Worm (Caenorhabditis elegans) whole organism, L1 larva: ENCODE data around the gene C07E3.10.

Experiments used
- C16A3.4 ChIP-seq: fragments of 150-350 bp; optimal IDR thresholded peaks from 2 replicates; lab custom pipeline; 2014; ENCODE audit warnings: missing biosample characterization, missing genetic modification characterization
- C34B4.2 ChIP-seq: sonication (generic microtip); optimal IDR thresholded peaks from 2 replicates; lab custom pipeline; 2017; ENCODE audit warnings: mild to moderate bottlenecking, missing genetic modification characterization, missing compliant biosample characterization
- aha-1 ChIP-seq: fragments of 150-350 bp; optimal IDR thresholded peaks from 2 replicates; lab custom pipeline; 2014; ENCODE audit warnings: missing biosample characterization, missing genetic modification characterization
- alr-1 ChIP-seq: fragments of 200-800 bp; sonication (Bioruptor generic); optimal IDR thresholded peaks from 2 replicates; lab custom pipeline; 2018; ENCODE audit warnings: borderline replicate concordance, mild to moderate bottlenecking, missing genetic modification characterization, missing compliant biosample characterization
- ama-1 ChIP-seq: fragments of 150-350 bp; optimal IDR thresholded peaks from 2 replicates; lab custom pipeline; 2014
- blmp-1 ChIP-seq: fragments of 150-350 bp; optimal IDR thresholded peaks from 2 replicates; lab custom pipeline; 2014; ENCODE audit warnings: missing biosample characterization, missing genetic modification characterization
- ceh-88 ChIP-seq: fragments of 200-800 bp; sonication (Bioruptor generic); IDR thresholded peaks from 2 replicates; pipeline ENCODE4 v1.3.6; 2022; ENCODE audit warnings: missing genetic modification characterization, missing compliant biosample characterization
- ceh-90 ChIP-seq: sonication (generic microtip); optimal IDR thresholded peaks from 2 replicates; lab custom pipeline; 2016; ENCODE audit warnings: missing genetic modification characterization, missing compliant biosample characterization
- dpl-1 ChIP-seq, 3 experiments: fragments of 150-350 bp in 2 of 3; sonication (generic microtip) in 1 of 3; optimal IDR thresholded peaks; 2 replicates each; lab custom pipeline; 2014 to 2017; ENCODE audit warnings: missing biosample characterization in 3 of 3, missing genetic modification characterization in 3 of 3, missing genetic modification reagents in 3 of 3
- efl-1 ChIP-seq, 4 experiments: fragments of 150-350 bp; optimal IDR thresholded peaks in 3 of 4; peaks in 1 of 4; 1 replicate in 1 of 4; 2 replicates in 3 of 4; lab custom pipeline; 2014; ENCODE audit warnings: missing biosample characterization in 2 of 4, missing genetic modification characterization in 2 of 4, missing genetic modification reagents in 2 of 4
- efl-3 ChIP-seq: fragments of 200-800 bp; sonication (Bioruptor generic); optimal IDR thresholded peaks from 2 replicates; lab custom pipeline; 2018; ENCODE audit warnings: mild to moderate bottlenecking, missing genetic modification characterization, missing compliant biosample characterization
- egl-27 ChIP-seq, 2 experiments: fragments of 150-350 bp in 1 of 2; sonication (generic microtip); optimal IDR thresholded peaks; 3 replicates each; lab custom pipeline; 2017 to 2018; ENCODE audit warnings: missing biosample characterization in 2 of 2, missing genetic modification characterization in 2 of 2, missing genetic modification reagents in 2 of 2
- elt-2 ChIP-seq: sonication (generic microtip); optimal IDR thresholded peaks from 2 replicates; lab custom pipeline; 2016; ENCODE audit warnings: missing genetic modification characterization, mild to moderate bottlenecking, inconsistent platforms, missing compliant biosample characterization, missing genetic modification reagents
- elt-3 ChIP-seq, 6 experiments: fragments of 150-350 bp in 1 of 6; sonication (generic microtip); optimal IDR thresholded peaks; 2 replicates each; lab custom pipeline; 2017 to 2018; ENCODE audit warnings: missing biosample characterization in 6 of 6, missing genetic modification characterization in 6 of 6, inconsistent platforms in 1 of 6
- ets-5 ChIP-seq: fragments of 200-800 bp; sonication (Bioruptor generic); IDR thresholded peaks from 2 replicates; pipeline ENCODE4 v1.3.6; 2022; ENCODE audit warnings: missing genetic modification characterization, missing compliant biosample characterization
- fkh-10 ChIP-seq: sonication (generic microtip); optimal IDR thresholded peaks from 2 replicates; lab custom pipeline; 2017; ENCODE audit warnings: missing biosample characterization, missing genetic modification reagents, missing genetic modification characterization
- fkh-4 ChIP-seq: sonication (generic microtip); optimal IDR thresholded peaks from 2 replicates; lab custom pipeline; 2016; ENCODE audit warnings: missing compliant biosample characterization, missing genetic modification characterization, borderline replicate concordance
- fkh-8 ChIP-seq: sonication (generic microtip); optimal IDR thresholded peaks from 2 replicates; lab custom pipeline; 2016; ENCODE audit warnings: mild to moderate bottlenecking, missing genetic modification characterization, missing compliant biosample characterization
- fos-1 ChIP-seq: fragments of 150-350 bp; optimal IDR thresholded peaks from 2 replicates; lab custom pipeline; 2014; ENCODE audit warnings: missing biosample characterization, missing genetic modification characterization
- grh-1 ChIP-seq: fragments of 200-800 bp; sonication (Bioruptor generic); IDR thresholded peaks from 2 replicates; pipeline ENCODE4 v1.3.6; 2022; ENCODE audit warnings: missing genetic modification reagents, missing genetic modification characterization, missing compliant biosample characterization
- hlh-17 ChIP-seq: fragments of 200-800 bp; sonication (Bioruptor generic); optimal IDR thresholded peaks from 2 replicates; lab custom pipeline; 2018; ENCODE audit warnings: missing genetic modification characterization, mild to moderate bottlenecking, missing compliant biosample characterization, moderate library complexity, borderline replicate concordance
- hlh-4 ChIP-seq: sonication (generic microtip); optimal IDR thresholded peaks from 2 replicates; lab custom pipeline; 2016; ENCODE audit warnings: mild to moderate bottlenecking, missing genetic modification characterization, missing compliant biosample characterization
- hpl-2 ChIP-seq: fragments of 150-350 bp; optimal IDR thresholded peaks from 2 replicates; lab custom pipeline; 2014; ENCODE audit warnings: missing biosample characterization, missing genetic modification reagents, missing genetic modification characterization
- irx-1 ChIP-seq: sonication (generic microtip); optimal IDR thresholded peaks from 2 replicates; lab custom pipeline; 2016; ENCODE audit warnings: missing genetic modification characterization, missing compliant biosample characterization
- isw-1 ChIP-seq: fragments of 200-800 bp; sonication (Bioruptor generic); IDR thresholded peaks from 2 replicates; pipeline ENCODE4 v1.3.6; 2022; ENCODE audit warnings: missing genetic modification characterization, missing compliant biosample characterization
- jun-1 ChIP-seq: fragments of 150-350 bp; optimal IDR thresholded peaks from 2 replicates; lab custom pipeline; 2014; ENCODE audit warnings: missing biosample characterization, missing genetic modification reagents, missing genetic modification characterization
- lin-15B ChIP-seq: fragments of 150-350 bp; sonication (generic microtip); optimal IDR thresholded peaks from 3 replicates; lab custom pipeline; 2014; ENCODE audit warnings: missing biosample characterization, missing genetic modification characterization
- lin-35 ChIP-seq, 2 experiments: fragments of 150-350 bp; optimal IDR thresholded peaks; 2 replicates each; lab custom pipeline; 2014; ENCODE audit warnings: missing biosample characterization in 2 of 2, missing genetic modification characterization in 2 of 2, missing genetic modification reagents in 2 of 2
- lin-39 ChIP-seq: fragments of 150-350 bp; optimal IDR thresholded peaks from 2 replicates; lab custom pipeline; 2014; ENCODE audit warnings: missing biosample characterization, missing genetic modification reagents, missing genetic modification characterization
- lir-3 ChIP-seq: sonication (generic microtip); optimal IDR thresholded peaks from 2 replicates; lab custom pipeline; 2016; ENCODE audit warnings: mild to moderate bottlenecking, missing genetic modification characterization, moderate library complexity, missing compliant biosample characterization; ENCODE audit not compliant: poor library complexity
- mab-9 ChIP-seq: fragments of 200-800 bp; sonication (Bioruptor generic); IDR thresholded peaks from 2 replicates; pipeline ENCODE4 v1.3.6; 2022; ENCODE audit warnings: missing genetic modification reagents, missing genetic modification characterization, missing compliant biosample characterization
- mdl-1 ChIP-seq, 2 experiments: fragments of 150-350 bp; optimal IDR thresholded peaks; 2 replicates each; lab custom pipeline; 2014 to 2017; ENCODE audit warnings: missing biosample characterization in 2 of 2, missing genetic modification characterization in 2 of 2, inconsistent platforms in 1 of 2
- nhr-11 ChIP-seq: fragments of 150-350 bp; optimal IDR thresholded peaks from 2 replicates; lab custom pipeline; 2014; ENCODE audit warnings: missing biosample characterization, missing genetic modification characterization
- nhr-237 ChIP-seq: fragments of 150-350 bp; optimal IDR thresholded peaks from 2 replicates; lab custom pipeline; 2014; ENCODE audit warnings: missing biosample characterization, missing genetic modification characterization
- nhr-47 ChIP-seq: sonication (generic microtip); optimal IDR thresholded peaks from 2 replicates; lab custom pipeline; 2016; ENCODE audit warnings: mild to moderate bottlenecking, missing genetic modification characterization, moderate library complexity, missing compliant biosample characterization
- nhr-71 ChIP-seq: sonication (generic microtip); optimal IDR thresholded peaks from 2 replicates; lab custom pipeline; 2016; ENCODE audit warnings: mild to moderate bottlenecking, missing genetic modification characterization, moderate library complexity, missing compliant biosample characterization
- nhr-76 ChIP-seq: sonication (generic microtip); optimal IDR thresholded peaks from 2 replicates; lab custom pipeline; 2017; ENCODE audit warnings: missing biosample characterization, missing genetic modification characterization
- nhr-77 ChIP-seq: fragments of 150-350 bp; optimal IDR thresholded peaks from 2 replicates; lab custom pipeline; 2014; ENCODE audit warnings: missing biosample characterization, missing genetic modification characterization
- nhr-84 ChIP-seq: sonication (generic microtip); optimal IDR thresholded peaks from 2 replicates; lab custom pipeline; 2017; ENCODE audit warnings: missing biosample characterization, missing genetic modification characterization
- nhr-90 ChIP-seq: sonication (generic microtip); optimal IDR thresholded peaks from 2 replicates; lab custom pipeline; 2016; ENCODE audit warnings: mild to moderate bottlenecking, missing genetic modification characterization, missing compliant biosample characterization; ENCODE audit not compliant: poor library complexity
- pax-3 ChIP-seq: fragments of 200-800 bp; sonication (Bioruptor generic); optimal IDR thresholded peaks from 2 replicates; lab custom pipeline; 2018; ENCODE audit warnings: mild to moderate bottlenecking, missing genetic modification characterization, moderate library complexity, missing compliant biosample characterization
- rnt-1 ChIP-seq: sonication (generic microtip); optimal IDR thresholded peaks from 2 replicates; lab custom pipeline; 2016; ENCODE audit warnings: mild to moderate bottlenecking, missing genetic modification characterization, moderate library complexity, missing compliant biosample characterization
- snpc-4 ChIP-seq: fragments of 150-350 bp; optimal IDR thresholded peaks from 2 replicates; lab custom pipeline; 2014; ENCODE audit warnings: missing biosample characterization, missing genetic modification characterization
- snu-23 ChIP-seq: sonication (generic microtip); optimal IDR thresholded peaks from 2 replicates; lab custom pipeline; 2016; ENCODE audit warnings: missing genetic modification characterization, missing compliant biosample characterization
- sup-37 ChIP-seq: fragments of 200-800 bp; sonication (Bioruptor generic); optimal IDR thresholded peaks from 2 replicates; lab custom pipeline; 2018; ENCODE audit warnings: mild to moderate bottlenecking, missing genetic modification characterization, missing compliant biosample characterization
- swsn-7 ChIP-seq: sonication (generic microtip); optimal IDR thresholded peaks from 2 replicates; lab custom pipeline; 2016; ENCODE audit warnings: missing genetic modification characterization, missing compliant biosample characterization
- tbx-2 ChIP-seq: sonication (generic microtip); optimal IDR thresholded peaks from 2 replicates; lab custom pipeline; 2016; ENCODE audit warnings: missing genetic modification characterization, missing compliant biosample characterization
- unc-30 ChIP-seq: sonication (generic microtip); optimal IDR thresholded peaks from 2 replicates; lab custom pipeline; 2017; ENCODE audit warnings: missing biosample characterization, missing genetic modification characterization
- unc-62 ChIP-seq: fragments of 150-350 bp; optimal IDR thresholded peaks from 2 replicates; lab custom pipeline; 2014; ENCODE audit warnings: missing biosample characterization, missing genetic modification reagents, missing genetic modification characterization
- unc-86 ChIP-seq: sonication (generic microtip); optimal IDR thresholded peaks from 2 replicates; lab custom pipeline; 2016; ENCODE audit warnings: missing genetic modification characterization, missing compliant biosample characterization
- xbp-1 ChIP-seq: sonication (generic microtip); optimal IDR thresholded peaks from 2 replicates; lab custom pipeline; 2016; ENCODE audit warnings: missing genetic modification characterization, missing compliant biosample characterization
- ztf-11 ChIP-seq, 2 experiments: sonication (generic microtip); optimal IDR thresholded peaks; 2 replicates each; lab custom pipeline; 2016 to 2017; ENCODE audit warnings: missing genetic modification characterization in 2 of 2, missing biosample characterization in 1 of 2, missing compliant biosample characterization in 1 of 2
- ztf-4 ChIP-seq: fragments of 150-350 bp; optimal IDR thresholded peaks from 2 replicates; lab custom pipeline; 2014; ENCODE audit warnings: missing biosample characterization, missing genetic modification characterization

The C07E3.10 gene

DNA sequence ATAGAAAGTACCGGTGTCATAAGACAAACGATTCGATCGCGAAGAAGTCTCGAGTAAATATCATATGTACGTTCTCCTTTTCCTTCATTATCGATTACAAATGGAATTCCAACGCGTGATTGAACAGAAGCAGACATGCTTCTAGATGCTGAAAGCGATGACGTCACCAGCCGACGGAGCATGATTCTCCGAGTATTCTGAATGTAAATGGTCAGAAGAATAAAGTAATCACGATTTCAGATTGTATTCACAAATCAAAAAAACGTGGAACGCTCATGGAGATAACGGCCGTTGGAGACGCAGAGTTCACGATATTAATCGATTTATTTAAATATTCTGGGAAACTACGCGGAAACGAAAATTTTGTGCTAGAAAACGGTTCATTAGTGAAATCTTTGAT is 43.5 kb upstream of the C07E3.10 start, which contains the start of gene clpp-1:
Gene clpp-1 (minus strand): TSS at position 197 of the 400 bp plus-strand sequence.
- TF ChIP-seq ztf-4 (tag; lab: Kevin White, UChicago), result peak; percentile 60
- peak; percentile 6 for TF ChIP-seq snu-23
- TF ChIP-seq ets-5, result no peak
- TF ChIP-seq isw-1 (GFP tag; lab: Robert Waterston, UW), result no peak
- no peak for TF ChIP-seq C16A3.4 (tag; lab: Kevin White, UChicago)
- TF ChIP-seq nhr-47 (tag; lab: Kevin White, UChicago), result no peak
- no peak for TF ChIP-seq hlh-17 (GFP tag; lab: Kevin White, UChicago)
- TF ChIP-seq hpl-2, result no peak
- TF ChIP-seq unc-86 (tag; lab: Kevin White, UChicago), result no peak
- no peak for TF ChIP-seq snpc-4 (tag; lab: Kevin White, UChicago)
- TF ChIP-seq aha-1 (tag; lab: Kevin White, UChicago), result no peak
- no peak for TF ChIP-seq jun-1 (tag; lab: Kevin White, UChicago)
- no peak for TF ChIP-seq mab-9 (GFP tag; lab: Robert Waterston, UW)
- TF ChIP-seq nhr-77 (tag; lab: Kevin White, UChicago), result no peak
- no peak for TF ChIP-seq xbp-1 (tag; lab: Kevin White, UChicago)
- no peak for TF ChIP-seq pax-3 (tag; lab: Kevin White, UChicago)
- no peak for TF ChIP-seq nhr-90 (tag; lab: Kevin White, UChicago)
- peak; percentile 11 for TF ChIP-seq swsn-7 (tag; lab: Kevin White, UChicago)
- TF ChIP-seq elt-2, result no peak
- TF ChIP-seq dpl-1 (GFP tag; optimal IDR thresholded peaks at IDR 0.05; lab: Kevin White, UChicago), result no peak
- TF ChIP-seq nhr-11 (tag; lab: Kevin White, UChicago), result no peak
- TF ChIP-seq fkh-10 (GFP tag; lab: Kevin White, UChicago), result no peak
- TF ChIP-seq alr-1 (tag; lab: Kevin White, UChicago), result no peak
- peak; percentile 28 for TF ChIP-seq fkh-8 (tag; lab: Kevin White, UChicago)
- no peak for TF ChIP-seq lin-15B (tag; lab: Kevin White, UChicago)
- TF ChIP-seq efl-3, result no peak
- TF ChIP-seq mdl-1 (tag; optimal IDR thresholded peaks at IDR 0.05; lab: Kevin White, UChicago), result no peak
- no peak for TF ChIP-seq tbx-2 (tag; lab: Kevin White, UChicago)
- TF ChIP-seq C34B4.2 (tag; lab: Kevin White, UChicago), result no peak
- TF ChIP-seq lin-35 (GFP tag; optimal IDR thresholded peaks at IDR 0.05; lab: Kevin White, UChicago), result peak in 1 of 2 experiments; percentile 42
- TF ChIP-seq sup-37 (GFP tag; lab: Kevin White, UChicago), result no peak
- no peak for TF ChIP-seq blmp-1
- TF ChIP-seq egl-27 (tag; optimal IDR thresholded peaks at IDR 0.05; lab: Kevin White, UChicago), result no peak
- no peak for TF ChIP-seq unc-30 (tag; lab: Kevin White, UChicago)
- no peak for TF ChIP-seq nhr-237 (tag; lab: Kevin White, UChicago)
- no peak for TF ChIP-seq fkh-4 (tag; lab: Kevin White, UChicago)
- TF ChIP-seq rnt-1, result no peak
- peak; percentile 20 for TF ChIP-seq ama-1
- no peak for TF ChIP-seq ztf-11 (tag; optimal IDR thresholded peaks at IDR 0.05; lab: Kevin White, UChicago)
- TF ChIP-seq irx-1 (tag; lab: Kevin White, UChicago), result no peak
- 0 out of 2 replicates have a peak, but pooled peaks have one; percentile 8 for TF ChIP-seq ceh-88 (GFP tag; lab: Robert Waterston, UW)
- TF ChIP-seq unc-62 (GFP tag; lab: Kevin White, UChicago), result no peak
- TF ChIP-seq elt-3 (tag; optimal IDR thresholded peaks at IDR 0.05; lab: Kevin White, UChicago), result no peak
- TF ChIP-seq grh-1 (GFP tag; lab: Robert Waterston, UW), result 0 out of 2 replicates have a peak, but pooled peaks have one; percentile 9
- peak; percentile 42 for TF ChIP-seq nhr-71 (tag; lab: Kevin White, UChicago)
- TF ChIP-seq nhr-84 (tag; lab: Kevin White, UChicago), result no peak
- TF ChIP-seq hlh-4, result no peak
- TF ChIP-seq lin-39 (tag; lab: Kevin White, UChicago), result no peak
- TF ChIP-seq efl-1 (optimal IDR thresholded peaks at IDR 0.05; lab: Kevin White, UChicago), result peak in 1 of 2 experiments; percentile 8
- TF ChIP-seq efl-1 (GFP tag; optimal IDR thresholded peaks at IDR 0.05 in 1 of 2; lab: Kevin White, UChicago), result peak in 1 of 2 experiments; percentile 84
- TF ChIP-seq fos-1 (tag; lab: Kevin White, UChicago), result no peak
- TF ChIP-seq ceh-90, result no peak
- no peak for TF ChIP-seq lir-3
- TF ChIP-seq nhr-76 (tag; lab: Kevin White, UChicago), result no peak
